Worm (Caenorhabditis elegans) whole organism, young adult: ENCODE results near the gene C31B8.7.

Experiments used
- Y56A3A.18 ChIP-seq: fragments of 200-800 bp; sonication (Bioruptor generic); IDR thresholded peaks from 2 replicates; pipeline ENCODE4 v1.3.6; 2022; ENCODE audit warnings: missing genetic modification reagents, missing genetic modification characterization, missing compliant biosample characterization
- akir-1 ChIP-seq: fragments of 200-800 bp; sonication (Bioruptor generic); optimal IDR thresholded peaks from 2 replicates; lab custom pipeline; 2018; ENCODE audit warnings: mild to moderate bottlenecking, missing genetic modification characterization, moderate library complexity, missing compliant biosample characterization
- cebp-1 ChIP-seq, 2 experiments: fragments of 200-800 bp in 1 of 2; sonication (Bioruptor generic) in 1 of 2; sonication (generic microtip) in 1 of 2; IDR thresholded peaks in 1 of 2; optimal IDR thresholded peaks in 1 of 2; 2 replicates each; pipeline versions ENCODE4 v1.3.6 to Lab custom; 2017 to 2022; ENCODE audit warnings: missing compliant biosample characterization in 2 of 2, missing genetic modification characterization in 2 of 2, mild to moderate bottlenecking in 1 of 2, missing genetic modification reagents in 1 of 2, moderate library complexity in 1 of 2
- ceh-100 ChIP-seq: fragments of 200-800 bp; sonication (Bioruptor generic); IDR thresholded peaks from 2 replicates; pipeline ENCODE4 v1.3.6; 2022; ENCODE audit warnings: missing genetic modification reagents, missing genetic modification characterization, missing compliant biosample characterization
- madf-8 ChIP-seq: fragments of 200-800 bp; sonication (Bioruptor generic); conservative IDR thresholded peaks from 2 replicates; pipeline ENCODE4 v1.3.6; 2022; ENCODE audit warnings: missing genetic modification reagents, missing genetic modification characterization, missing compliant biosample characterization
- mes-4 ChIP-seq: sonication (generic microtip); optimal IDR thresholded peaks from 2 replicates; lab custom pipeline; 2016; ENCODE audit warnings: missing genotype, missing genetic modification characterization, missing compliant biosample characterization
- pha-4 ChIP-seq: fragments of 150-350 bp; sonication (generic microtip); optimal IDR thresholded peaks from 2 replicates; lab custom pipeline; 2014; ENCODE audit warnings: missing biosample characterization, missing genetic modification reagents, missing genetic modification characterization
- snpc-4 ChIP-seq, 5 experiments: fragments of 150-350 bp in 1 of 5; sonication (generic microtip) in 4 of 5; optimal IDR thresholded peaks; 2 replicates each; lab custom pipeline; 2014 to 2018; ENCODE audit warnings: missing genetic modification characterization in 5 of 5, missing biosample characterization in 3 of 5, antibody characterized with exemption in 2 of 5, mild to moderate bottlenecking in 2 of 5, missing compliant biosample characterization in 2 of 5, missing genotype in 2 of 5, moderate library complexity in 2 of 5, missing genetic modification reagents in 1 of 5
- unc-62 ChIP-seq: fragments of 150-350 bp; optimal IDR thresholded peaks from 2 replicates; lab custom pipeline; 2014; ENCODE audit warnings: missing biosample characterization, missing genetic modification reagents, missing genetic modification characterization

- TF ChIP-seq unc-62 (GFP tag; lab: Kevin White, UChicago) (no peak), Y56A3A.18 (GFP tag; lab: Robert Waterston, UW) (no peak), akir-1 (GFP tag; lab: Kevin White, UChicago) (no peak), pha-4 (no peak), madf-8 (no peak), ceh-100 (GFP tag; lab: Robert Waterston, UW) (no peak), snpc-4 (GFP tag; optimal IDR thresholded peaks at IDR 0.05; lab: Kevin White, UChicago) (no peak), snpc-4 (tag; optimal IDR thresholded peaks at IDR 0.05; lab: Kevin White, UChicago) (no peak), cebp-1 (GFP tag; IDR thresholded peaks at IDR 0.05; lab: Robert Waterston, UW) (no peak), cebp-1 (tag; optimal IDR thresholded peaks at IDR 0.05; lab: Kevin White, UChicago) (no peak), mes-4 (no peak)
Observed at ce11 chrV:2888265-2888664, 14.9 kb downstream of the C31B8.7 start.
